Worm (Caenorhabditis elegans): ENCODE data around the gene hsp-75.

DNA sequence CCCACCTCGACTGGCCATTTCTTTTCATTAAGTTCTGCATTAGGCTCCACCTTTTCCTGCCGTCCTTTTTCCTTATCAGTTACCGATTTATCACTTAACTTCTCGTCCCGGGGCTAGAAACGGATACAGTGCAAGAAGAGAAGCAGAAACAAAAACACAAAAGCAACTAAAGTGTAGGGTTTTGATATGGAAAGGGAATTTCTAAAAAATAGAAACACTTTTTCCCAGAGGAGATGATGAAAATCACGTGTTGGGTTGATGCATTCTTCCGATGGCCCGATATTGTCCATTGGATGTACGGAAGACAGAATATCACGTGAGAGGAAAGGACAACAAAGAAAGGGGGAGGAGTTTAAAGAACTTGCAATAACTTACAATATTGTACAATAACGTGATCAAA is 46.3 kb upstream of the hsp-75 start:
- TF ChIP-seq med-1 (GFP tag; optimal IDR thresholded peaks at IDR 0.05; ENCODE audit: insufficient read depth) (no peak), ref-1 (GFP tag; conservative IDR thresholded peaks at IDR 0.05) (no peak), tab-1 (GFP tag; IDR thresholded peaks at IDR 0.05) (no peak), ztf-23 (GFP tag; IDR thresholded peaks at IDR 0.05) (no peak), T22C8.4 (GFP tag; IDR thresholded peaks at IDR 0.05) (no peak)
